Worm (Caenorhabditis elegans) whole organism, young adult: ENCODE results near the gene T22F3.12.
A peak's percentile ranks its signal among the peaks of the same experiment; 100 is the strongest.

Experiments used
- B0019.2 ChIP-seq: fragments of 200-800 bp; sonication (Bioruptor generic); conservative IDR thresholded peaks from 2 replicates; pipeline ENCODE4 v1.3.6; 2022; ENCODE audit warnings: missing genetic modification reagents, missing genetic modification characterization, missing compliant biosample characterization
- F22D6.2 ChIP-seq: sonication (generic microtip); optimal IDR thresholded peaks from 2 replicates; lab custom pipeline; 2016; ENCODE audit warnings: mild to moderate bottlenecking, missing genetic modification characterization, missing compliant biosample characterization
- F57C9.4 ChIP-seq: sonication (generic microtip); optimal IDR thresholded peaks from 2 replicates; lab custom pipeline; 2017; ENCODE audit warnings: mild to moderate bottlenecking, missing genetic modification characterization, missing compliant biosample characterization
- K12H6.12 ChIP-seq: fragments of 200-800 bp; sonication (Bioruptor generic); optimal IDR thresholded peaks from 2 replicates; lab custom pipeline; 2018; ENCODE audit warnings: mild to moderate bottlenecking, missing genetic modification characterization, missing compliant biosample characterization
- T26A5.8 ChIP-seq: sonication (generic microtip); optimal IDR thresholded peaks from 2 replicates; lab custom pipeline; 2016; ENCODE audit warnings: missing genetic modification characterization, missing compliant biosample characterization
- Y53F4B.3 ChIP-seq: fragments of 200-800 bp; sonication (Bioruptor generic); IDR thresholded peaks from 2 replicates; pipeline ENCODE4 v1.3.6; 2022; ENCODE audit warnings: missing genetic modification reagents, missing genetic modification characterization, missing compliant biosample characterization
- Y67H2A.10 ChIP-seq: fragments of 200-800 bp; sonication (Bioruptor generic); conservative IDR thresholded peaks from 2 replicates; pipeline ENCODE4 v1.3.6; 2022; ENCODE audit warnings: missing genetic modification reagents, missing genetic modification characterization, missing compliant biosample characterization
- Y79H2A.3 ChIP-seq: fragments of 200-800 bp; sonication (Bioruptor generic); conservative IDR thresholded peaks from 2 replicates; pipeline ENCODE4 v1.3.6; 2022; ENCODE audit warnings: missing genetic modification reagents, missing genetic modification characterization, missing compliant biosample characterization
- Y95B8A.8 ChIP-seq: fragments of 200-800 bp; sonication (Bioruptor generic); IDR thresholded peaks from 2 replicates; pipeline ENCODE4 v1.3.6; 2022; ENCODE audit warnings: missing genetic modification reagents, missing genetic modification characterization, missing compliant biosample characterization
- aptf-2 ChIP-seq: fragments of 200-800 bp; sonication (Bioruptor generic); conservative IDR thresholded peaks from 2 replicates; pipeline ENCODE4 v1.3.6; 2022; ENCODE audit warnings: missing genetic modification reagents, missing genetic modification characterization, missing compliant biosample characterization
- athp-1 ChIP-seq: sonication (generic microtip); optimal IDR thresholded peaks from 2 replicates; lab custom pipeline; 2017; ENCODE audit warnings: mild to moderate bottlenecking, missing genetic modification characterization, missing compliant biosample characterization
- attf-3 ChIP-seq: fragments of 200-800 bp; sonication (Bioruptor generic); conservative IDR thresholded peaks from 2 replicates; pipeline ENCODE4 v1.3.6; 2022; ENCODE audit warnings: missing genetic modification reagents, missing genetic modification characterization, missing compliant biosample characterization
- attf-5 ChIP-seq: fragments of 200-800 bp; sonication (Bioruptor generic); optimal IDR thresholded peaks from 2 replicates; lab custom pipeline; 2018; ENCODE audit warnings: mild to moderate bottlenecking, missing genetic modification characterization, missing compliant biosample characterization
- ccch-3 ChIP-seq: fragments of 200-800 bp; sonication (Bioruptor generic); optimal IDR thresholded peaks from 2 replicates; lab custom pipeline; 2018; ENCODE audit warnings: mild to moderate bottlenecking, missing genetic modification characterization, missing compliant biosample characterization
- cebp-1 ChIP-seq, 2 experiments: fragments of 200-800 bp in 1 of 2; sonication (Bioruptor generic) in 1 of 2; sonication (generic microtip) in 1 of 2; IDR thresholded peaks in 1 of 2; optimal IDR thresholded peaks in 1 of 2; 2 replicates each; pipeline versions ENCODE4 v1.3.6 to Lab custom; 2017 to 2022; ENCODE audit warnings: missing compliant biosample characterization in 2 of 2, missing genetic modification characterization in 2 of 2, mild to moderate bottlenecking in 1 of 2, missing genetic modification reagents in 1 of 2, moderate library complexity in 1 of 2
- cebp-2 ChIP-seq: fragments of 200-800 bp; sonication (Bioruptor generic); IDR thresholded peaks from 2 replicates; pipeline ENCODE4 v1.3.6; 2022; ENCODE audit warnings: missing genetic modification characterization, missing compliant biosample characterization
- ceh-100 ChIP-seq: fragments of 200-800 bp; sonication (Bioruptor generic); IDR thresholded peaks from 2 replicates; pipeline ENCODE4 v1.3.6; 2022; ENCODE audit warnings: missing genetic modification reagents, missing genetic modification characterization, missing compliant biosample characterization
- ceh-58 ChIP-seq: fragments of 200-800 bp; sonication (Bioruptor generic); IDR thresholded peaks from 2 replicates; pipeline ENCODE4 v1.3.6; 2022; ENCODE audit warnings: missing genetic modification characterization, missing compliant biosample characterization
- chd-7 ChIP-seq: sonication (generic microtip); optimal IDR thresholded peaks from 2 replicates; lab custom pipeline; 2016; ENCODE audit warnings: mild to moderate bottlenecking, missing genetic modification characterization, moderate library complexity, missing compliant biosample characterization
- die-1 ChIP-seq: sonication (generic microtip); optimal IDR thresholded peaks from 2 replicates; lab custom pipeline; 2016; ENCODE audit warnings: missing genotype, mild to moderate bottlenecking, missing genetic modification characterization, missing compliant biosample characterization
- egrh-3 ChIP-seq: fragments of 200-800 bp; sonication (Bioruptor generic); IDR thresholded peaks from 2 replicates; pipeline ENCODE4 v1.3.6; 2022; ENCODE audit warnings: missing genetic modification reagents, missing genetic modification characterization, missing compliant biosample characterization
- ekl-4 ChIP-seq: fragments of 200-800 bp; sonication (Bioruptor generic); IDR thresholded peaks from 2 replicates; pipeline ENCODE4 v1.3.6; 2022; ENCODE audit warnings: missing genetic modification reagents, missing genetic modification characterization, missing compliant biosample characterization
- gei-17 ChIP-seq: fragments of 200-800 bp; sonication (Bioruptor generic); optimal IDR thresholded peaks from 2 replicates; lab custom pipeline; 2018; ENCODE audit warnings: mild to moderate bottlenecking, missing genetic modification characterization, missing compliant biosample characterization
- hlh-12 ChIP-seq: sonication (generic microtip); optimal IDR thresholded peaks from 2 replicates; lab custom pipeline; 2016; ENCODE audit warnings: missing genetic modification characterization, missing compliant biosample characterization
- hmg-1.2 ChIP-seq: fragments of 200-800 bp; sonication (Bioruptor generic); IDR thresholded peaks from 2 replicates; pipeline ENCODE4 v1.3.6; 2022; ENCODE audit warnings: missing genetic modification reagents, missing genetic modification characterization, missing compliant biosample characterization
- let-526 ChIP-seq: fragments of 200-800 bp; sonication (Bioruptor generic); IDR thresholded peaks from 2 replicates; pipeline ENCODE4 v1.3.6; 2022; ENCODE audit warnings: missing genetic modification reagents, missing genetic modification characterization, missing compliant biosample characterization
- lin-40 ChIP-seq: sonication (generic microtip); optimal IDR thresholded peaks from 2 replicates; lab custom pipeline; 2016; ENCODE audit warnings: missing genetic modification characterization, mild to moderate bottlenecking, missing compliant biosample characterization, missing genotype, missing genetic modification reagents
- lin-54 ChIP-seq: fragments of 200-800 bp; sonication (Bioruptor generic); optimal IDR thresholded peaks from 2 replicates; lab custom pipeline; 2018; ENCODE audit warnings: mild to moderate bottlenecking, missing genetic modification characterization, missing compliant biosample characterization
- madf-10 ChIP-seq: sonication (generic microtip); optimal IDR thresholded peaks from 2 replicates; lab custom pipeline; 2016; ENCODE audit warnings: mild to moderate bottlenecking, missing genetic modification characterization, missing compliant biosample characterization
- madf-6 ChIP-seq: fragments of 200-800 bp; sonication (Bioruptor generic); IDR thresholded peaks from 2 replicates; pipeline ENCODE4 v1.3.6; 2022; ENCODE audit warnings: missing genetic modification reagents, missing genetic modification characterization, missing compliant biosample characterization
- madf-8 ChIP-seq: fragments of 200-800 bp; sonication (Bioruptor generic); conservative IDR thresholded peaks from 2 replicates; pipeline ENCODE4 v1.3.6; 2022; ENCODE audit warnings: missing genetic modification reagents, missing genetic modification characterization, missing compliant biosample characterization
- mcd-1 ChIP-seq: fragments of 200-800 bp; sonication (Bioruptor generic); IDR thresholded peaks from 2 replicates; pipeline ENCODE4 v1.3.6; 2022; ENCODE audit warnings: missing genetic modification reagents, missing genetic modification characterization, missing compliant biosample characterization
- mes-4 ChIP-seq: sonication (generic microtip); optimal IDR thresholded peaks from 2 replicates; lab custom pipeline; 2016; ENCODE audit warnings: missing genotype, missing genetic modification characterization, missing compliant biosample characterization
- nhr-120 ChIP-seq: fragments of 200-800 bp; sonication (Bioruptor generic); IDR thresholded peaks from 2 replicates; pipeline ENCODE4 v1.3.6; 2022; ENCODE audit warnings: missing genetic modification characterization, missing compliant biosample characterization
- nhr-80 ChIP-seq: sonication (generic microtip); optimal IDR thresholded peaks from 2 replicates; lab custom pipeline; 2016; ENCODE audit warnings: missing genetic modification characterization, missing compliant biosample characterization
- rcor-1 ChIP-seq: fragments of 200-800 bp; sonication (Bioruptor generic); IDR thresholded peaks from 2 replicates; pipeline ENCODE4 v1.3.6; 2022; ENCODE audit warnings: missing genetic modification reagents, missing genetic modification characterization, missing compliant biosample characterization
- rec-8 ChIP-seq, 2 experiments: sonication (generic microtip); optimal IDR thresholded peaks; 2 replicates each; lab custom pipeline; 2016; ENCODE audit warnings: mild to moderate bottlenecking in 2 of 2, missing genetic modification characterization in 2 of 2, missing genetic modification reagents in 2 of 2, missing genotype in 2 of 2, missing biosample characterization in 1 of 2, missing compliant biosample characterization in 1 of 2, moderate library complexity in 1 of 2
- snpc-1.3 ChIP-seq: sonication (generic microtip); optimal IDR thresholded peaks from 2 replicates; lab custom pipeline; 2017; ENCODE audit warnings: missing genetic modification characterization, mild to moderate bottlenecking, missing compliant biosample characterization, antibody characterized with exemption, moderate library complexity, missing genotype, missing genetic modification reagents; ENCODE audit not compliant: insufficient read depth
- snpc-4 ChIP-seq, 5 experiments: fragments of 150-350 bp in 1 of 5; sonication (generic microtip) in 4 of 5; optimal IDR thresholded peaks; 2 replicates each; lab custom pipeline; 2014 to 2018; ENCODE audit warnings: missing genetic modification characterization in 5 of 5, missing biosample characterization in 3 of 5, antibody characterized with exemption in 2 of 5, mild to moderate bottlenecking in 2 of 5, missing compliant biosample characterization in 2 of 5, missing genotype in 2 of 5, moderate library complexity in 2 of 5, missing genetic modification reagents in 1 of 5
- somi-1 ChIP-seq: fragments of 200-800 bp; sonication (Bioruptor generic); optimal IDR thresholded peaks from 2 replicates; lab custom pipeline; 2018; ENCODE audit warnings: mild to moderate bottlenecking, missing genetic modification characterization, missing compliant biosample characterization
- unc-62 ChIP-seq: fragments of 150-350 bp; optimal IDR thresholded peaks from 2 replicates; lab custom pipeline; 2014; ENCODE audit warnings: missing biosample characterization, missing genetic modification reagents, missing genetic modification characterization
- zfh-2 ChIP-seq: fragments of 200-800 bp; sonication (Bioruptor generic); conservative IDR thresholded peaks from 2 replicates; pipeline ENCODE4 v1.3.6; 2022; ENCODE audit warnings: missing genetic modification reagents, missing genetic modification characterization, missing compliant biosample characterization
- ztf-18 ChIP-seq: sonication (generic microtip); optimal IDR thresholded peaks from 2 replicates; lab custom pipeline; 2016; ENCODE audit warnings: missing genotype, mild to moderate bottlenecking, missing genetic modification characterization, missing compliant biosample characterization

T22F3.12 gene

ce11 chrV:3588223-3588622 is 3.8 kb downstream of the T22F3.12 start (continued):
- TF ChIP-seq snpc-1.3 (tag; lab: Kevin White, UChicago) (peak; percentile 10), nhr-120 (GFP tag; lab: Robert Waterston, UW) (no peak)

- no peak for TF ChIP-seq ceh-58 (GFP tag; lab: Robert Waterston, UW)
- TF ChIP-seq mcd-1: peak; percentile 53
- TF ChIP-seq attf-5 (GFP tag; lab: Kevin White, UChicago): peak; percentile 17
- TF ChIP-seq B0019.2 (GFP tag; lab: Robert Waterston, UW): no peak
- 0 out of 2 replicates have a peak, but pooled peaks have one; percentile 29 for TF ChIP-seq attf-3
- no peak for TF ChIP-seq K12H6.12
- TF ChIP-seq rcor-1: 0 out of 2 replicates have a peak, but pooled peaks have one; percentile 17
- no peak for TF ChIP-seq ceh-100 (GFP tag; lab: Robert Waterston, UW)
- TF ChIP-seq gei-17 (GFP tag; lab: Kevin White, UChicago): no peak
- TF ChIP-seq let-526 (GFP tag; lab: Robert Waterston, UW): no peak
- no peak for TF ChIP-seq F57C9.4 (tag; lab: Kevin White, UChicago)
- peak; percentile 12 for TF ChIP-seq lin-54 (GFP tag; lab: Kevin White, UChicago)
- no peak for TF ChIP-seq lin-40 (tag; lab: Kevin White, UChicago)
- peak; percentile 88 for TF ChIP-seq cebp-1 (GFP tag; IDR thresholded peaks at IDR 0.05; lab: Robert Waterston, UW)
- TF ChIP-seq cebp-1 (tag; optimal IDR thresholded peaks at IDR 0.05; lab: Kevin White, UChicago): peak; percentile 98
- TF ChIP-seq Y79H2A.3 (GFP tag; lab: Robert Waterston, UW): no peak
- 0 out of 2 replicates have a peak, but pooled peaks have one; percentile 11 for TF ChIP-seq hmg-1.2 (GFP tag; lab: Robert Waterston, UW)
- no peak for TF ChIP-seq athp-1 (tag; lab: Kevin White, UChicago)
- TF ChIP-seq hlh-12 (tag; lab: Kevin White, UChicago): no peak
- TF ChIP-seq rec-8 (tag; optimal IDR thresholded peaks at IDR 0.05; lab: Kevin White, UChicago): no peak
- TF ChIP-seq madf-10 (tag; lab: Kevin White, UChicago): peak; percentile 10
- TF ChIP-seq ccch-3: no peak
- peak; percentile 9; the same call in 1 of the 2 replicates for TF ChIP-seq egrh-3 (GFP tag; lab: Robert Waterston, UW)
- peak; percentile 39 for TF ChIP-seq snpc-1.3 (tag; lab: Kevin White, UChicago)
These were observed 4.4 kb downstream of the T22F3.12 start for ce11 chrV:3587633-3588032.

ce11 chrV:3586014-3586689 is 5.8 kb downstream of the T22F3.12 start, which contains the start of the genes rpl-11.1 and T22F3.2:
TSS of gene rpl-11.1 (minus strand) at chrV:3586064.
TSS of gene T22F3.2 (plus strand) at chrV:3586639.
- no peak for TF ChIP-seq cebp-1 (GFP tag; IDR thresholded peaks at IDR 0.05; lab: Robert Waterston, UW)
- peak; percentile 23 for TF ChIP-seq cebp-1 (tag; optimal IDR thresholded peaks at IDR 0.05; lab: Kevin White, UChicago)
- peak; percentile 9; the same call in 1 of the 2 replicates for TF ChIP-seq madf-6 (GFP tag; lab: Robert Waterston, UW)
- TF ChIP-seq unc-62 (GFP tag; lab: Kevin White, UChicago): no peak
- peak; percentile 41 for TF ChIP-seq attf-5 (GFP tag; lab: Kevin White, UChicago)
- no peak for TF ChIP-seq F22D6.2 (tag; lab: Kevin White, UChicago)
- no peak for TF ChIP-seq zfh-2
- no peak for TF ChIP-seq T26A5.8 (tag; lab: Kevin White, UChicago)
- no peak for TF ChIP-seq Y53F4B.3 (GFP tag; lab: Robert Waterston, UW)
- no peak for TF ChIP-seq madf-8
- no peak for TF ChIP-seq ztf-18 (tag; lab: Kevin White, UChicago)
- no peak for TF ChIP-seq Y95B8A.8 (GFP tag; lab: Robert Waterston, UW)
- no peak for TF ChIP-seq chd-7
- TF ChIP-seq ekl-4 (GFP tag; lab: Robert Waterston, UW): 0 out of 2 replicates have a peak, but pooled peaks have one; percentile 20
- TF ChIP-seq die-1 (tag; lab: Kevin White, UChicago): no peak
- TF ChIP-seq aptf-2: no peak
- TF ChIP-seq cebp-2 (GFP tag; lab: Robert Waterston, UW): no peak
- no peak for TF ChIP-seq nhr-120 (GFP tag; lab: Robert Waterston, UW)
- TF ChIP-seq nhr-80 (tag; lab: Kevin White, UChicago): no peak
- no peak for TF ChIP-seq hlh-12 (tag; lab: Kevin White, UChicago)
- TF ChIP-seq somi-1: no peak
- TF ChIP-seq snpc-4 (GFP tag; optimal IDR thresholded peaks at IDR 0.05; lab: Kevin White, UChicago): no peak
- TF ChIP-seq snpc-4 (tag; optimal IDR thresholded peaks at IDR 0.05; lab: Kevin White, UChicago): no peak
- TF ChIP-seq mes-4: no peak
- TF ChIP-seq Y67H2A.10 (GFP tag; lab: Robert Waterston, UW): no peak
